Worm (Caenorhabditis elegans) whole organism, L2 larva: ENCODE measurements around the gene dhs-22.

Source experiments
- ceh-82 ChIP-seq: fragments of 150-350 bp; optimal IDR thresholded peaks from 2 replicates; lab custom pipeline; 2014; ENCODE audit warnings: missing biosample characterization, missing genetic modification characterization
- lsy-2 ChIP-seq, 2 experiments: fragments of 150-350 bp in 1 of 2; sonication (generic microtip) in 1 of 2; optimal IDR thresholded peaks; 2 replicates each; lab custom pipeline; 2014 to 2017; ENCODE audit warnings: missing biosample characterization in 2 of 2, missing genetic modification characterization in 2 of 2
- nhr-23 ChIP-seq: fragments of 150-350 bp; optimal IDR thresholded peaks from 2 replicates; lab custom pipeline; 2014; ENCODE audit warnings: missing biosample characterization, missing genetic modification reagents, missing genetic modification characterization
- snpc-4 ChIP-seq: fragments of 150-350 bp; optimal IDR thresholded peaks from 2 replicates; lab custom pipeline; 2014; ENCODE audit warnings: missing biosample characterization, missing genetic modification characterization

ce11 chrV:14438099-14438739 lies 17.0 kb upstream of the dhs-22 start:
- no peak for TF ChIP-seq nhr-23 (tag; lab: Kevin White, UChicago)
- TF ChIP-seq lsy-2 (tag; optimal IDR thresholded peaks at IDR 0.05; lab: Kevin White, UChicago), result no peak
- TF ChIP-seq snpc-4 (tag; lab: Kevin White, UChicago), result no peak
- TF ChIP-seq ceh-82 (tag; lab: Kevin White, UChicago), result no peak
